Worm (Caenorhabditis elegans): Measurements from ENCODE around the gene F42H10.6.

The F42H10.6 gene

ce11 chrIII:8446061-8446460 lies 34.2 kb downstream of the F42H10.6 start:
- TF ChIP-seq tbp1 (GFP tag; optimal IDR thresholded peaks at IDR 0.05) (no peak), F49E8.2 (tag; optimal IDR thresholded peaks at IDR 0.05; ENCODE audit: insufficient read depth) (no peak), F39B2.1 (GFP tag; IDR thresholded peaks at IDR 0.05) (peak; percentile 61; the same call in 1 of the 2 replicates), Y53F4B.3 (GFP tag; IDR thresholded peaks at IDR 0.05) (no peak), attf-5 (GFP tag; optimal IDR thresholded peaks at IDR 0.05) (no peak), Y53G8AR.9 (GFP tag; conservative IDR thresholded peaks at IDR 0.05) (peak; percentile 70), hsf-1 (GFP tag; IDR thresholded peaks at IDR 0.05) (no peak), hmg-20 (GFP tag; IDR thresholded peaks at IDR 0.05) (no peak), aptf-2 (GFP tag; conservative IDR thresholded peaks at IDR 0.05) (no peak), lin-54 (GFP tag; optimal IDR thresholded peaks at IDR 0.05) (peak; percentile 61), xnd-1 (tag; optimal IDR thresholded peaks at IDR 0.05) (no peak), cebp-2 (GFP tag; IDR thresholded peaks at IDR 0.05) (peak; percentile 76; the same call in 1 of the 2 replicates), B0336.3 (GFP tag; IDR thresholded peaks at IDR 0.05) (0 out of 2 replicates have a peak, but pooled peaks have one; percentile 2), zim-3 (tag; optimal IDR thresholded peaks at IDR 0.05) (peak; percentile 24), madf-10 (tag; optimal IDR thresholded peaks at IDR 0.05) (no peak), ceh-100 (GFP tag; IDR thresholded peaks at IDR 0.05) (0 out of 2 replicates have a peak, but pooled peaks have one; percentile 19), egl-44 (GFP tag; IDR thresholded peaks at IDR 0.05) (0 out of 2 replicates have a peak, but pooled peaks have one; percentile 18), nfyb-1 (GFP tag; IDR thresholded peaks at IDR 0.05) (0 out of 2 replicates have a peak, but pooled peaks have one; percentile 22), F52B5.7 (tag; optimal IDR thresholded peaks at IDR 0.05) (no peak), hrde-1 (tag; optimal IDR thresholded peaks at IDR 0.05; ENCODE audit: borderline replicate concordance) (no peak), madf-6 (GFP tag; IDR thresholded peaks at IDR 0.05) (0 out of 2 replicates have a peak, but pooled peaks have one; percentile 51)

- TF ChIP-seq bed-2 (GFP tag; IDR thresholded peaks at IDR 0.05) (no peak), F52B5.7 (tag; optimal IDR thresholded peaks at IDR 0.05) (no peak), tbx-9 (tag; optimal IDR thresholded peaks at IDR 0.05; ENCODE audit: borderline replicate concordance) (no peak), B0336.3 (GFP tag; IDR thresholded peaks at IDR 0.05) (0 out of 2 replicates have a peak, but pooled peaks have one; percentile 17), zfh-2 (GFP tag; conservative IDR thresholded peaks at IDR 0.05) (peak; percentile 56), Y95B8A.8 (GFP tag; IDR thresholded peaks at IDR 0.05) (0 out of 2 replicates have a peak, but pooled peaks have one; percentile 33), F55B11.4 (tag; optimal IDR thresholded peaks at IDR 0.05; ENCODE audit: borderline replicate concordance, insufficient read depth) (peak; percentile 32), dpff-1 (tag; optimal IDR thresholded peaks at IDR 0.05) (no peak), lsl-1 (GFP tag; optimal IDR thresholded peaks at IDR 0.05) (no peak), sea-2 (GFP tag; IDR thresholded peaks at IDR 0.05) (no peak), B0035.1 (tag; optimal IDR thresholded peaks at IDR 0.05) (no peak), repo-1 (tag; optimal IDR thresholded peaks at IDR 0.05) (peak; percentile 9), Y67H2A.10 (GFP tag; conservative IDR thresholded peaks at IDR 0.05) (no peak), mxl-1 (tag; optimal IDR thresholded peaks at IDR 0.05) (no peak), rec-8 (tag; optimal IDR thresholded peaks at IDR 0.05) (no peak), F33H1.4 (GFP tag; IDR thresholded peaks at IDR 0.05) (no peak), akir-1 (GFP tag; optimal IDR thresholded peaks at IDR 0.05) (no peak), T26A5.8 (tag; optimal IDR thresholded peaks at IDR 0.05) (no peak), ceh-79 (tag; optimal IDR thresholded peaks at IDR 0.05) (no peak), atf-7 (tag; optimal IDR thresholded peaks at IDR 0.05) (no peak), B0019.2 (GFP tag; conservative IDR thresholded peaks at IDR 0.05) (no peak), ceh-27 (GFP tag; optimal IDR thresholded peaks at IDR 0.05) (no peak), F22D6.2 (tag; optimal IDR thresholded peaks at IDR 0.05) (no peak), aptf-3 (GFP tag; IDR thresholded peaks at IDR 0.05) (no peak), die-1 (tag; optimal IDR thresholded peaks at IDR 0.05) (no peak)
Measured at ce11 chrIII:8444433-8445090, 35.7 kb downstream of the F42H10.6 start.
